Worm (Caenorhabditis elegans) whole organism, L1 larva: ENCODE measurements around the gene C37C3.1.

Experiments
- alr-1 ChIP-seq: fragments of 200-800 bp; sonication (Bioruptor generic); optimal IDR thresholded peaks from 2 replicates; lab custom pipeline; 2018; ENCODE audit warnings: borderline replicate concordance, mild to moderate bottlenecking, missing genetic modification characterization, missing compliant biosample characterization
- aly-2 ChIP-seq: fragments of 150-350 bp; optimal IDR thresholded peaks from 2 replicates; lab custom pipeline; 2014; ENCODE audit warnings: missing biosample characterization, missing genetic modification characterization
- ceh-63 ChIP-seq: fragments of 200-800 bp; sonication (Bioruptor generic); optimal IDR thresholded peaks from 2 replicates; lab custom pipeline; 2018; ENCODE audit warnings: mild to moderate bottlenecking, missing genetic modification characterization, missing compliant biosample characterization
- ceh-88 ChIP-seq: fragments of 200-800 bp; sonication (Bioruptor generic); IDR thresholded peaks from 2 replicates; pipeline ENCODE4 v1.3.6; 2022; ENCODE audit warnings: missing genetic modification characterization, missing compliant biosample characterization
- ces-1 ChIP-seq: fragments of 150-350 bp; optimal IDR thresholded peaks from 2 replicates; lab custom pipeline; 2014; ENCODE audit warnings: missing biosample characterization, missing genetic modification reagents, missing genetic modification characterization
- dsc-1 ChIP-seq: sonication (generic microtip); optimal IDR thresholded peaks from 2 replicates; lab custom pipeline; 2016; ENCODE audit warnings: mild to moderate bottlenecking, missing genetic modification characterization, missing compliant biosample characterization
- egl-13 ChIP-seq: sonication (generic microtip); optimal IDR thresholded peaks from 2 replicates; lab custom pipeline; 2016; ENCODE audit warnings: missing genotype, missing genetic modification reagents, missing genetic modification characterization, missing compliant biosample characterization
- egl-27 ChIP-seq, 2 experiments: fragments of 150-350 bp in 1 of 2; sonication (generic microtip); optimal IDR thresholded peaks; 3 replicates each; lab custom pipeline; 2017 to 2018; ENCODE audit warnings: missing biosample characterization in 2 of 2, missing genetic modification characterization in 2 of 2, missing genetic modification reagents in 2 of 2
- elt-2 ChIP-seq: sonication (generic microtip); optimal IDR thresholded peaks from 2 replicates; lab custom pipeline; 2016; ENCODE audit warnings: missing genetic modification characterization, mild to moderate bottlenecking, inconsistent platforms, missing compliant biosample characterization, missing genetic modification reagents
- ets-5 ChIP-seq: fragments of 200-800 bp; sonication (Bioruptor generic); IDR thresholded peaks from 2 replicates; pipeline ENCODE4 v1.3.6; 2022; ENCODE audit warnings: missing genetic modification characterization, missing compliant biosample characterization
- fkh-4 ChIP-seq: sonication (generic microtip); optimal IDR thresholded peaks from 2 replicates; lab custom pipeline; 2016; ENCODE audit warnings: missing compliant biosample characterization, missing genetic modification characterization, borderline replicate concordance
- fkh-8 ChIP-seq: sonication (generic microtip); optimal IDR thresholded peaks from 2 replicates; lab custom pipeline; 2016; ENCODE audit warnings: mild to moderate bottlenecking, missing genetic modification characterization, missing compliant biosample characterization
- fos-1 ChIP-seq: fragments of 150-350 bp; optimal IDR thresholded peaks from 2 replicates; lab custom pipeline; 2014; ENCODE audit warnings: missing biosample characterization, missing genetic modification characterization
- hlh-4 ChIP-seq: sonication (generic microtip); optimal IDR thresholded peaks from 2 replicates; lab custom pipeline; 2016; ENCODE audit warnings: mild to moderate bottlenecking, missing genetic modification characterization, missing compliant biosample characterization
- hpl-2 ChIP-seq: fragments of 150-350 bp; optimal IDR thresholded peaks from 2 replicates; lab custom pipeline; 2014; ENCODE audit warnings: missing biosample characterization, missing genetic modification reagents, missing genetic modification characterization
- isw-1 ChIP-seq: fragments of 200-800 bp; sonication (Bioruptor generic); IDR thresholded peaks from 2 replicates; pipeline ENCODE4 v1.3.6; 2022; ENCODE audit warnings: missing genetic modification characterization, missing compliant biosample characterization
- jun-1 ChIP-seq: fragments of 150-350 bp; optimal IDR thresholded peaks from 2 replicates; lab custom pipeline; 2014; ENCODE audit warnings: missing biosample characterization, missing genetic modification reagents, missing genetic modification characterization
- lin-13 ChIP-seq: fragments of 150-350 bp; optimal IDR thresholded peaks from 2 replicates; lab custom pipeline; 2014; ENCODE audit warnings: missing biosample characterization, missing genetic modification reagents, missing genetic modification characterization
- lin-14 ChIP-seq: fragments of 200-800 bp; sonication (Bioruptor generic); optimal IDR thresholded peaks from 2 replicates; lab custom pipeline; 2018; ENCODE audit warnings: mild to moderate bottlenecking, missing genetic modification characterization, moderate library complexity, missing compliant biosample characterization
- lin-15B ChIP-seq: fragments of 150-350 bp; sonication (generic microtip); optimal IDR thresholded peaks from 3 replicates; lab custom pipeline; 2014; ENCODE audit warnings: missing biosample characterization, missing genetic modification characterization
- mdl-1 ChIP-seq, 2 experiments: fragments of 150-350 bp; optimal IDR thresholded peaks; 2 replicates each; lab custom pipeline; 2014 to 2017; ENCODE audit warnings: missing biosample characterization in 2 of 2, missing genetic modification characterization in 2 of 2, inconsistent platforms in 1 of 2
- mep-1 ChIP-seq: fragments of 150-350 bp; optimal IDR thresholded peaks from 2 replicates; lab custom pipeline; 2014; ENCODE audit warnings: missing biosample characterization, missing genetic modification characterization
- nhr-20 ChIP-seq: sonication (generic microtip); optimal IDR thresholded peaks from 2 replicates; lab custom pipeline; 2016; ENCODE audit warnings: mild to moderate bottlenecking, missing genetic modification characterization, missing compliant biosample characterization
- nhr-28 ChIP-seq: fragments of 150-350 bp; optimal IDR thresholded peaks from 2 replicates; lab custom pipeline; 2014; ENCODE audit warnings: missing biosample characterization, missing genetic modification characterization
- nhr-76 ChIP-seq: sonication (generic microtip); optimal IDR thresholded peaks from 2 replicates; lab custom pipeline; 2017; ENCODE audit warnings: missing biosample characterization, missing genetic modification characterization
- nhr-77 ChIP-seq: fragments of 150-350 bp; optimal IDR thresholded peaks from 2 replicates; lab custom pipeline; 2014; ENCODE audit warnings: missing biosample characterization, missing genetic modification characterization
- nhr-85 ChIP-seq: sonication (generic microtip); peaks from one replicate; lab custom pipeline; 2016; ENCODE audit warnings: missing genetic modification characterization, inconsistent platforms, missing compliant biosample characterization
- nhr-90 ChIP-seq: sonication (generic microtip); optimal IDR thresholded peaks from 2 replicates; lab custom pipeline; 2016; ENCODE audit warnings: mild to moderate bottlenecking, missing genetic modification characterization, missing compliant biosample characterization; ENCODE audit not compliant: poor library complexity
- pqm-1 ChIP-seq: sonication (generic microtip); optimal IDR thresholded peaks from 3 replicates; lab custom pipeline; 2017; ENCODE audit warnings: missing biosample characterization, missing genetic modification characterization
- skn-1 ChIP-seq: fragments of 150-350 bp; optimal IDR thresholded peaks from 2 replicates; lab custom pipeline; 2014; ENCODE audit warnings: missing biosample characterization, missing genetic modification characterization
- snu-23 ChIP-seq: sonication (generic microtip); optimal IDR thresholded peaks from 2 replicates; lab custom pipeline; 2016; ENCODE audit warnings: missing genetic modification characterization, missing compliant biosample characterization
- sptf-1 ChIP-seq: fragments of 150-350 bp; optimal IDR thresholded peaks from 2 replicates; lab custom pipeline; 2014; ENCODE audit warnings: missing biosample characterization, missing genetic modification characterization
- sup-37 ChIP-seq: fragments of 200-800 bp; sonication (Bioruptor generic); optimal IDR thresholded peaks from 2 replicates; lab custom pipeline; 2018; ENCODE audit warnings: mild to moderate bottlenecking, missing genetic modification characterization, missing compliant biosample characterization
- tbx-2 ChIP-seq: sonication (generic microtip); optimal IDR thresholded peaks from 2 replicates; lab custom pipeline; 2016; ENCODE audit warnings: missing genetic modification characterization, missing compliant biosample characterization
- tlp-1 ChIP-seq: fragments of 150-350 bp; optimal IDR thresholded peaks from 2 replicates; lab custom pipeline; 2014; ENCODE audit warnings: missing biosample characterization, missing genetic modification characterization
- unc-130 ChIP-seq: fragments of 150-350 bp; optimal IDR thresholded peaks from 2 replicates; lab custom pipeline; 2017; ENCODE audit warnings: missing biosample characterization, missing genetic modification characterization, inconsistent platforms
- unc-30 ChIP-seq: sonication (generic microtip); optimal IDR thresholded peaks from 2 replicates; lab custom pipeline; 2017; ENCODE audit warnings: missing biosample characterization, missing genetic modification characterization
- unc-62 ChIP-seq: fragments of 150-350 bp; optimal IDR thresholded peaks from 2 replicates; lab custom pipeline; 2014; ENCODE audit warnings: missing biosample characterization, missing genetic modification reagents, missing genetic modification characterization
- unc-86 ChIP-seq: sonication (generic microtip); optimal IDR thresholded peaks from 2 replicates; lab custom pipeline; 2016; ENCODE audit warnings: missing genetic modification characterization, missing compliant biosample characterization
- unc-98 ChIP-seq: fragments of 200-800 bp; sonication (Bioruptor generic); IDR thresholded peaks from 2 replicates; pipeline ENCODE4 v1.3.6; 2022; ENCODE audit warnings: missing genetic modification characterization, missing compliant biosample characterization
- zag-1 ChIP-seq: fragments of 150-350 bp; optimal IDR thresholded peaks from 2 replicates; lab custom pipeline; 2014; ENCODE audit warnings: missing biosample characterization, missing genetic modification characterization
- ztf-11 ChIP-seq, 2 experiments: sonication (generic microtip); optimal IDR thresholded peaks; 2 replicates each; lab custom pipeline; 2016 to 2017; ENCODE audit warnings: missing genetic modification characterization in 2 of 2, missing biosample characterization in 1 of 2, missing compliant biosample characterization in 1 of 2

C37C3.1 gene

DNA sequence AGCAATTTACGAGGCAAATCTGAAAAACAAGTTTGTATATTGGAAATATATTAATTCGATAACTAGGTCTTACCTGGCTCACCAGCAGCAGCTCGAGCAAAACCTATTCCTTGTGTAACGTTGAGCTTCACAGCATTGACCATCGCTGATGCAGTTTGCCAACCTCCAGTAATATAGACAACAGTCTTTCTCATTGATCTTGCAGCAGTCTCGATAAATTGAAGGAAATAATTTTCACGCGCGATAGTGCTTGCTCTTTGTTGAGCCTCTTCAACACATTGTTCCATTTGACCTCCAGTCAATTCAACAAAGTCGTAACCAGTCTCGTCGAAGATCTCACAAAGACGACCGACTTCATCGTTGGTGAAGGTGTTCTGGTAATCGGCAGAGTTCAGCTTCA is 47.2 kb upstream of the C37C3.1 start:
- no peak for TF ChIP-seq lin-15B
- no peak for TF ChIP-seq unc-98 (GFP tag; lab: Robert Waterston, UW)
- TF ChIP-seq tbx-2 (tag; lab: Kevin White, UChicago): no peak
- TF ChIP-seq fos-1: no peak
- TF ChIP-seq alr-1 (tag; lab: Kevin White, UChicago): no peak
- no peak for TF ChIP-seq egl-27 (tag; optimal IDR thresholded peaks at IDR 0.05; lab: Kevin White, UChicago)
- TF ChIP-seq isw-1 (GFP tag; lab: Robert Waterston, UW): no peak
- TF ChIP-seq nhr-90 (tag; lab: Kevin White, UChicago): no peak
- TF ChIP-seq mep-1: no peak
- no peak for TF ChIP-seq jun-1 (tag; lab: Kevin White, UChicago)
- TF ChIP-seq nhr-77 (tag; lab: Kevin White, UChicago): no peak
- TF ChIP-seq ets-5: no peak
- no peak for TF ChIP-seq ceh-88 (GFP tag; lab: Robert Waterston, UW)
- TF ChIP-seq mdl-1 (tag; optimal IDR thresholded peaks at IDR 0.05; lab: Kevin White, UChicago): no peak
- no peak for TF ChIP-seq fkh-4 (tag; lab: Kevin White, UChicago)
- TF ChIP-seq sptf-1 (tag; lab: Kevin White, UChicago): no peak
- TF ChIP-seq ceh-63 (GFP tag; lab: Kevin White, UChicago): no peak
- TF ChIP-seq unc-30 (tag; lab: Kevin White, UChicago): no peak
- TF ChIP-seq fkh-8 (tag; lab: Kevin White, UChicago): no peak
- no peak for TF ChIP-seq hlh-4 (tag; lab: Kevin White, UChicago)

DNA sequence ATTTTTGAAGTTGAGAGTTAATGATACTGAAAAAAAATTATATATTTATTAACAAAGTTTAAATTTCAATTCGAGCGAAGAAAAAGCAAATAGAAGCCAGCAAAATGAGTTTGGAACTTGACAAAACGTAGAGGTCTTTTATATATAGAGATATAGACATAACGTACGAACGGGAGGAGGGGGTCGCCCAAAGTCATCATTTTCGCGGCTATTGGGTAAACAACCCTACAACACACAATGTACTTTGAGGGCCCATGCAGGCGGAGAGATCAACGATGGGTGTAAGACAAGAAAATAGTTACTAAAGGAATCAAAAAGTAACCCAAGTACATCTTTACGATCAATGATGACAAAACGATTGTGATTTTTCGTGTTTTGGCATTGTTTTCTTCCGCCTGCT is 46.0 kb upstream of the C37C3.1 start, which contains the start of gene ZK742.4:
ZK742.4 (minus strand) TSS at position 35 of the 400 bp plus-strand sequence.
- no peak for TF ChIP-seq unc-86 (tag; lab: Kevin White, UChicago)
- TF ChIP-seq unc-130: no peak
- TF ChIP-seq ztf-11 (tag; optimal IDR thresholded peaks at IDR 0.05; lab: Kevin White, UChicago): no peak
- no peak for TF ChIP-seq ets-5
- TF ChIP-seq skn-1 (tag; lab: Kevin White, UChicago): peak; percentile 77
- TF ChIP-seq pqm-1 (tag; lab: Kevin White, UChicago): no peak
- no peak for TF ChIP-seq nhr-85 (tag; lab: Kevin White, UChicago)
- no peak for TF ChIP-seq fkh-8 (tag; lab: Kevin White, UChicago)
- TF ChIP-seq unc-30 (tag; lab: Kevin White, UChicago): no peak
- no peak for TF ChIP-seq zag-1 (tag; lab: Kevin White, UChicago)
- no peak for TF ChIP-seq snu-23 (GFP tag; lab: Kevin White, UChicago)
- no peak for TF ChIP-seq unc-62 (GFP tag; lab: Kevin White, UChicago)
- TF ChIP-seq fkh-4 (tag; lab: Kevin White, UChicago): no peak
- no peak for TF ChIP-seq elt-2 (tag; lab: Kevin White, UChicago)
- TF ChIP-seq nhr-20 (tag; lab: Kevin White, UChicago): peak; percentile 37
- TF ChIP-seq hpl-2 (GFP tag; lab: Kevin White, UChicago): no peak
- no peak for TF ChIP-seq sup-37 (GFP tag; lab: Kevin White, UChicago)
- TF ChIP-seq nhr-28: no peak
- TF ChIP-seq dsc-1 (tag; lab: Kevin White, UChicago): no peak
- no peak for TF ChIP-seq lin-15B
- no peak for TF ChIP-seq aly-2 (tag; lab: Kevin White, UChicago)
- peak; percentile 29 for TF ChIP-seq lin-14 (GFP tag; lab: Kevin White, UChicago)
- no peak for TF ChIP-seq ces-1

ce11 chrV:7814601-7815000 is 43.2 kb upstream of the C37C3.1 start, which contains the start of gene ZK742.6:
Gene ZK742.6 (minus strand): TSS chrV:7814942.
- TF ChIP-seq snu-23 (GFP tag; lab: Kevin White, UChicago) (no peak), tlp-1 (no peak), nhr-76 (tag; lab: Kevin White, UChicago) (no peak), egl-13 (tag; lab: Kevin White, UChicago) (no peak), lin-13 (GFP tag; lab: Kevin White, UChicago) (no peak)
